Fruit fly (Drosophila melanogaster) whole organism, wandering third instar larva: ENCODE measurements around the gene CG18301.

Source experiments
- Abd-B ChIP-seq: fragments of >200 bp; optimal IDR thresholded peaks from 2 replicates; lab custom pipeline; 2017; ENCODE audit warnings: missing biosample characterization, missing genetic modification characterization
- CG32264 ChIP-seq: fragments of 200-800 bp; sonication (Bioruptor generic); optimal IDR thresholded peaks from 2 replicates; lab custom pipeline; 2016; ENCODE audit warnings: missing biosample characterization, missing genetic modification characterization
- HLH106 ChIP-seq: fragments of 200-800 bp; optimal IDR thresholded peaks from 3 replicates; lab custom pipeline; 2019; ENCODE audit warnings: missing biosample characterization, mild to moderate bottlenecking, missing genetic modification characterization, moderate library complexity
- Hr83 ChIP-seq: fragments of 200-300 bp; sonication (Bioruptor generic); optimal IDR thresholded peaks from 2 replicates; lab custom pipeline; 2016; ENCODE audit warnings: missing biosample characterization, mild to moderate bottlenecking, missing genetic modification characterization, moderate library complexity; ENCODE audit not compliant: poor library complexity, severe bottlenecking
- Mio ChIP-seq: sonication (Bioruptor generic); optimal IDR thresholded peaks from 2 replicates; lab custom pipeline; 2016; ENCODE audit warnings: missing biosample characterization, missing genetic modification characterization
- Myc ChIP-seq: fragments of >200 bp; optimal IDR thresholded peaks from 2 replicates; lab custom pipeline; 2017
- Rel ChIP-seq, 2 experiments: fragments of 200-800 bp; sonication (Bioruptor generic) in 1 of 2; optimal IDR thresholded peaks; 2 replicates in 1 of 2; 3 replicates in 1 of 2; lab custom pipeline; 2016 to 2019; ENCODE audit warnings: mild to moderate bottlenecking in 2 of 2, missing biosample characterization in 2 of 2, missing genetic modification characterization in 2 of 2, moderate library complexity in 1 of 2
- Vsx2 ChIP-seq: fragments of 200-300, 225-300 bp; sonication (Bioruptor generic); optimal IDR thresholded peaks from 2 replicates; lab custom pipeline; 2018; ENCODE audit warnings: missing biosample characterization, missing genetic modification characterization; ENCODE audit not compliant: partially characterized antibody
- br ChIP-seq: fragments of 200-800 bp; sonication (Bioruptor generic); optimal IDR thresholded peaks from 2 replicates; lab custom pipeline; 2016; ENCODE audit warnings: missing biosample characterization, missing genetic modification characterization
- fru ChIP-seq: fragments of 200-800 bp; sonication (Bioruptor generic); optimal IDR thresholded peaks from 3 replicates; lab custom pipeline; 2016; ENCODE audit warnings: missing biosample characterization, mild to moderate bottlenecking, missing genetic modification characterization
- pan ChIP-seq: fragments of >200 bp; optimal IDR thresholded peaks from 2 replicates; lab custom pipeline; 2017
- psq ChIP-seq: fragments of 200-800 bp; sonication (Bioruptor generic); optimal IDR thresholded peaks from 3 replicates; lab custom pipeline; 2017; ENCODE audit warnings: missing biosample characterization, mild to moderate bottlenecking, missing genetic modification characterization, moderate library complexity
- sv ChIP-seq: fragments of 200-800 bp; sonication (Bioruptor generic); optimal IDR thresholded peaks from 3 replicates; lab custom pipeline; 2016; ENCODE audit warnings: missing biosample characterization, missing genetic modification characterization
- usp ChIP-seq: fragments of >200 bp; optimal IDR thresholded peaks from 2 replicates; lab custom pipeline; 2017; ENCODE audit warnings: missing biosample characterization, missing genetic modification characterization

dm6 chr2L:10526953-10527584 lies 4.6 kb upstream of the CG18301 start, which contains the start of gene Lip4:
- no peak for TF ChIP-seq Rel (GFP tag; optimal IDR thresholded peaks at IDR 0.05; lab: Kevin White, UChicago)
- no peak for TF ChIP-seq Rel (tag; optimal IDR thresholded peaks at IDR 0.05; lab: Kevin White, UChicago)
- TF ChIP-seq Hr83 (GFP tag; lab: Kevin White, UChicago), result no peak
- peak; percentile 37 for TF ChIP-seq psq (GFP tag; lab: Kevin White, UChicago)
- TF ChIP-seq Abd-B (GFP tag; lab: Kevin White, UChicago), result no peak
- TF ChIP-seq Myc, result no peak
- TF ChIP-seq Vsx2 (GFP tag; lab: Kevin White, UChicago), result no peak
- TF ChIP-seq HLH106 (tag; lab: Kevin White, UChicago), result peak; percentile 58
- TF ChIP-seq sv (GFP tag; lab: Kevin White, UChicago), result peak; percentile 61
- peak; percentile 22 for TF ChIP-seq br (GFP tag; lab: Kevin White, UChicago)
- TF ChIP-seq fru (GFP tag; lab: Kevin White, UChicago), result peak; percentile 63
- TF ChIP-seq pan (lab: Kevin White, UChicago), result no peak
- no peak for TF ChIP-seq usp
- TF ChIP-seq CG32264, result no peak
- TF ChIP-seq Mio (GFP tag; lab: Kevin White, UChicago), result no peak
